Worm (Caenorhabditis elegans) whole organism, L4/young adult: ENCODE results near the gene his-38.

ENCODE experiments used
- dao-5 ChIP-seq: sonication (generic microtip); optimal IDR thresholded peaks from 2 replicates; lab custom pipeline; 2016; ENCODE audit warnings: missing genotype, missing genetic modification characterization, moderate library complexity, missing compliant biosample characterization
- him-1 ChIP-seq: sonication (generic microtip); optimal IDR thresholded peaks from 2 replicates; lab custom pipeline; 2016; ENCODE audit warnings: missing genotype, missing genetic modification reagents, missing genetic modification characterization, missing compliant biosample characterization

- TF ChIP-seq dao-5 (tag; lab: Kevin White, UChicago) (no peak), him-1 (tag; lab: Kevin White, UChicago) (no peak)
Observed at ce11 chrX:7296310-7296709, 13.4 kb downstream of the his-38 start.
